Worm (Caenorhabditis elegans): Measurements from ENCODE around the gene ppfr-4.
A peak's percentile ranks its signal among the peaks of the same experiment; 100 is the strongest.

ppfr-4 gene

DNA sequence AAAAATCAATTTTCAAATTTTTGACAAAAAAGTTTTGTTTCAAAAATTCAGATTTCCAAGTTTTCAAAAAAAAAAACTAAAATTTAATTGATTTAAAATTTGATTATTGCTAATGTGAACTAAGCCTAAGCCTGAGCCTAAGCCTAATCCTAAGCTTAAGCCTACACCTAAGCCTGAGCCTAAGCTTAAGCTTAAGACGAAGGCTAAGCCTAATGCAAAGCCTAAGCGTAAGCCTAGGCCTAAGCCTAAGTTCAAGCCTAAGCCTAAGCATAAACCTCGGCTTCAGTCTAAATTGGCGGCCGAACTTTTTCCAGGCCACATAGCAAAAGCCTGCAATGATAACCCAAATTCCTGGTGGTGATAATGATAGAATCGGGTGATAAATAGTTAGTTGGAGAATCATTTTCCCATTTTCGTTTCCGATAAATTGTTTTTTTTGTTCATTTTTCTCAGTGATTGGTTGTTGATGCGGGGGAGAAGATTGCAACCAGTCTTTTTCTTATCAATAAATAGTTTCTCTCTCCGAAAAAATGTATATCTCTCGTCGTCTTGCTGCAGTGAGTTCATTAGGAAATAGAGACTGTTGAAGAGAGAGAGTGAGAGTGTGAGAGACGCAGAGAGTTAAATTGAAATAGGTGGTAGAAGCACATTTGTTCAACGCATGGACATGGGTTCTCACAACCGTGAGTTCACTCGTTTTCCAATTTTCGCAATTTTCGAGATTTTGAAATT, 27.6 kb downstream of the ppfr-4 start (continued):
- TF ChIP-seq madf-9 (GFP tag; conservative IDR thresholded peaks at IDR 0.05) (no peak), ceh-62 (tag; optimal IDR thresholded peaks at IDR 0.05) (no peak), tra-1 (GFP tag; IDR thresholded peaks at IDR 0.05) (0 out of 2 replicates have a peak, but pooled peaks have one; percentile 10), lin-38 (GFP tag; IDR thresholded peaks at IDR 0.05) (no peak), nhr-111 (GFP tag; optimal IDR thresholded peaks at IDR 0.05) (no peak), saeg-2 (GFP tag; IDR thresholded peaks at IDR 0.05) (no peak), nhr-6 (tag; optimal IDR thresholded peaks at IDR 0.05) (no peak), T20F7.1 (GFP tag; optimal IDR thresholded peaks at IDR 0.05) (no peak), unc-130 (GFP tag; optimal IDR thresholded peaks at IDR 0.05) (no peak), dpl-1 (GFP tag; optimal IDR thresholded peaks at IDR 0.05) (no peak)

DNA sequence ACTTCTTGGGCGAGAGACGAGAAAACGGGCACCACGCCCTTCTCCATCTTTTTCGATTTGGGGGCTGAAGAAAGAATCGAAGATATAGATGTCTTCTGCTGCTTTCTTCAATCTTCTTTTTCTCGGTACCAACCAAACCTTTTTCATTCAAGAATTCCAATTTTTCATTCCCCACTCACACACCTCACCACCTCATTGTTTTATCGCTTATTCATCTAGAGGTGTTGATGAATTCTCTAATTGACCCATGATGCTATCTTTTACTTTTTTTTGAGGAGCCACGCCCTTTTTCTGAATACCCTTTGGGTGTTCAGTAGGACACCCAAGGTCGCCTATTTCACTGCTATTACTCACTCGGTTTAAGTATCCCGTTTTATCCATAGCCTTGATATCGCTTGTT, 31.8 kb downstream of the ppfr-4 start:
- no peak for TF ChIP-seq sdz-12 (GFP tag; optimal IDR thresholded peaks at IDR 0.05)
- peak in 1 of 2 experiments; percentile 28 for TF ChIP-seq unc-62 (GFP tag; optimal IDR thresholded peaks at IDR 0.05 in 1 of 2)
- TF ChIP-seq unc-62 (tag; optimal IDR thresholded peaks at IDR 0.05), result no peak
- no peak for TF ChIP-seq madf-9 (GFP tag; conservative IDR thresholded peaks at IDR 0.05)

DNA sequence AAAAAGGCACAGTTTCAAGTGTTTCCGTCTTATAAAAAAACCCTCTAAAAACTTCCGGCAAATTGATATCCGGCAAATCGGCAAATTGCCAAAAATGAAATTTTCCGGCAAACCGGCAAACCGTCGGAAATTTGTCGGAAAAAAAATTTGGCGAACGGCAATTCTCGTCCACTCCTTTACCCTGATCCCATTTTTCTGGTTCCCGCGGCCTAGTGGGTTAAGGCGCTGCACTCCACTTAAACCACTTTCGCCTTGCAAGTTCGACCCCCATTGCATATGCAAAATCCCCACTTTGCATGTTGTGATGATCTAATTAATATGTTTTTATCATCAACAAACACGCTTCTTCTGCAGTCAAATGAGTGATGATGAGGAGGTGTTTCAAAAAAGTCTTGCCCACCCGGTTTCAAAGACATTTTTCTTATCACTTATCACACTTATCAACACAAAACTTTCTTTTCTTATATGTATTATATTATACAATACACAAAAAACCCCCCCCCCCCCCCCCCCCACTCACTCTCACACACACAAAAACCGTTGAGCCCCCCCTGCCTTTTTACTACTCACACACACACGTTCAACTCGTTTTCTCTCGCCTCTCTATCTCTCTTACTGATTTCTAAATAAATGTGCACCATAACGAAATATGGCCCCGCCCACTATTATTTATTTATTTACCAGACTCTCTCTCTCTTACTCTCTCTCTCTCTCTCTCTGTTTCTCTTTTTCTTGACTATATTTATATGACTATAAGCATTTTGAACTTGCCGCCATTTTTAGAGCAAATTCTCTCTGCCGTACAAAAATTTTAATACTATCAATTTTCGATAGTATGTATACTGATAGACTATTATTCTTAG, 33.2 kb downstream of the ppfr-4 start:
- TF ChIP-seq daf-16 (GFP tag; optimal IDR thresholded peaks at IDR 0.05) (no peak), daf-16 (tag; optimal IDR thresholded peaks at IDR 0.05) (peak; percentile 71), ceh-32 (tag; optimal IDR thresholded peaks at IDR 0.05; ENCODE audit: poor library complexity) (no peak), dve-1 (tag; optimal IDR thresholded peaks at IDR 0.05; ENCODE audit: insufficient read depth) (no peak), nhr-102 (tag; optimal IDR thresholded peaks at IDR 0.05) (no peak), hlh-30 (tag; optimal IDR thresholded peaks at IDR 0.05; ENCODE audit: insufficient read depth) (no peak), ZK546.5 (tag; optimal IDR thresholded peaks at IDR 0.05) (no peak), F37D6.2 (tag; optimal IDR thresholded peaks at IDR 0.05) (no peak), pqm-1 (tag; optimal IDR thresholded peaks at IDR 0.05) (peak; percentile 16), aha-1 (tag) (no peak), daf-19 (GFP tag; conservative IDR thresholded peaks at IDR 0.05) (no peak), pha-4 (GFP tag; IDR thresholded peaks at IDR 0.05) (no peak), pha-4 (tag; optimal IDR thresholded peaks at IDR 0.05) (peak; percentile 36), tra-1 (GFP tag; IDR thresholded peaks at IDR 0.05) (0 out of 2 replicates have a peak, but pooled peaks have one; percentile 5), F44E2.7 (GFP tag; IDR thresholded peaks at IDR 0.05) (no peak), hlh-11 (tag; optimal IDR thresholded peaks at IDR 0.05) (peak; percentile 60), D1046.2 (GFP tag; IDR thresholded peaks at IDR 0.05) (no peak)

DNA sequence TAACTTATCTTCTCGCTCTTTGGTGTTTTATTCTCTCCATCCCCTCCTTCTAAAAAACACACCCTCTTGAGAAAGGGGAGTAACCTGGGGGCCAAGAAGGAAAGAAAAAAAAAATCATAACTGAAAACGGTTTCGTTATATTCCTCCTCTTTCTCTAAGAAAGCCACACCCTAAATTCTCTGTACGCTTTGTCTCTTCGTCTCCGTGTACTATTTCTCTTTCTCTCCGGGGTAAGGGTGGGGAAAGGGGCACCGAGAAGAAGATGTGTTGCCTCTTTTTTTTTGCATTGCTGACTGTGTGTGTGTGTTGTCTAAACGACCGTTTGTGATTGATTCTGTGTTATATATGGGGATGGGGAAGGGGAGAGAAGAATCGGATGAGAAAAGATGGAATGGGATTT, 36.4 kb downstream of the ppfr-4 start:
- TF ChIP-seq unc-62 (GFP tag; optimal IDR thresholded peaks at IDR 0.05 in 1 of 2), result peak in 1 of 2 experiments; percentile 58
- no peak for TF ChIP-seq unc-62 (tag; optimal IDR thresholded peaks at IDR 0.05)
- TF ChIP-seq nhr-11 (tag; optimal IDR thresholded peaks at IDR 0.05), result no peak
- no peak for TF ChIP-seq T26A8.4 (GFP tag; IDR thresholded peaks at IDR 0.05)
- TF ChIP-seq hlh-11 (tag; optimal IDR thresholded peaks at IDR 0.05), result peak; percentile 18
- TF ChIP-seq nhr-41 (GFP tag; IDR thresholded peaks at IDR 0.05), result no peak
- peak; percentile 13; the same call in 1 of the 2 replicates for TF ChIP-seq dmd-6 (GFP tag; IDR thresholded peaks at IDR 0.05)
- peak; percentile 51 for TF ChIP-seq nhr-28 (tag; optimal IDR thresholded peaks at IDR 0.05)
- peak; percentile 56 for TF ChIP-seq mxl-3 (GFP tag; optimal IDR thresholded peaks at IDR 0.05)
- 0 out of 2 replicates have a peak, but pooled peaks have one; percentile 43 for TF ChIP-seq tra-1 (GFP tag; IDR thresholded peaks at IDR 0.05)
- TF ChIP-seq dve-1 (tag; optimal IDR thresholded peaks at IDR 0.05; ENCODE audit: insufficient read depth), result peak; percentile 4
- TF ChIP-seq nhr-102 (tag; optimal IDR thresholded peaks at IDR 0.05), result no peak

Measured in whole organism, L4 larva.